Worm (Caenorhabditis elegans) whole organism, L2 larva: ENCODE results near the gene F36D3.16.
A peak's percentile ranks its signal among the peaks of the same experiment; 100 is the strongest.

ENCODE experiments used
- ceh-82 ChIP-seq: fragments of 150-350 bp; optimal IDR thresholded peaks from 2 replicates; lab custom pipeline; 2014; ENCODE audit warnings: missing biosample characterization, missing genetic modification characterization
- fos-1 ChIP-seq: fragments of 150-350 bp; optimal IDR thresholded peaks from 2 replicates; lab custom pipeline; 2014; ENCODE audit warnings: missing biosample characterization, missing genetic modification characterization
- lin-13 ChIP-seq: fragments of 150-350 bp; optimal IDR thresholded peaks from 2 replicates; lab custom pipeline; 2014; ENCODE audit warnings: missing biosample characterization, missing genetic modification reagents, missing genetic modification characterization
- mbf-1 ChIP-seq: sonication (generic microtip); optimal IDR thresholded peaks from 2 replicates; lab custom pipeline; 2017; ENCODE audit warnings: missing biosample characterization, missing genetic modification characterization
- mdl-1 ChIP-seq, 2 experiments: fragments of 150-350 bp in 1 of 2; sonication (generic microtip) in 1 of 2; optimal IDR thresholded peaks; 2 replicates each; lab custom pipeline; 2017; ENCODE audit warnings: missing biosample characterization in 2 of 2, missing genetic modification characterization in 2 of 2
- nhr-23 ChIP-seq: fragments of 150-350 bp; optimal IDR thresholded peaks from 2 replicates; lab custom pipeline; 2014; ENCODE audit warnings: missing biosample characterization, missing genetic modification reagents, missing genetic modification characterization
- nhr-237 ChIP-seq: fragments of 150-350 bp; optimal IDR thresholded peaks from 2 replicates; lab custom pipeline; 2014; ENCODE audit warnings: missing biosample characterization, missing genetic modification characterization
- nhr-25 ChIP-seq: fragments of 150-350 bp; sonication (generic microtip); optimal IDR thresholded peaks from 3 replicates; lab custom pipeline; 2014; ENCODE audit warnings: missing biosample characterization, missing genetic modification characterization
- sem-4 ChIP-seq: fragments of 150-350 bp; optimal IDR thresholded peaks from 2 replicates; lab custom pipeline; 2014; ENCODE audit warnings: missing biosample characterization, missing genetic modification reagents, missing genetic modification characterization
- snpc-4 ChIP-seq: fragments of 150-350 bp; optimal IDR thresholded peaks from 2 replicates; lab custom pipeline; 2014; ENCODE audit warnings: missing biosample characterization, missing genetic modification characterization
- unc-39 ChIP-seq: fragments of 150-350 bp; optimal IDR thresholded peaks from 2 replicates; lab custom pipeline; 2014; ENCODE audit warnings: missing biosample characterization, missing genetic modification characterization
- unc-62 ChIP-seq: fragments of 150-350 bp; optimal IDR thresholded peaks from 2 replicates; lab custom pipeline; 2014; ENCODE audit warnings: missing biosample characterization, missing genetic modification reagents, missing genetic modification characterization
- ztf-11 ChIP-seq: sonication (generic microtip); optimal IDR thresholded peaks from 2 replicates; lab custom pipeline; 2017; ENCODE audit warnings: missing biosample characterization, missing genetic modification characterization

DNA sequence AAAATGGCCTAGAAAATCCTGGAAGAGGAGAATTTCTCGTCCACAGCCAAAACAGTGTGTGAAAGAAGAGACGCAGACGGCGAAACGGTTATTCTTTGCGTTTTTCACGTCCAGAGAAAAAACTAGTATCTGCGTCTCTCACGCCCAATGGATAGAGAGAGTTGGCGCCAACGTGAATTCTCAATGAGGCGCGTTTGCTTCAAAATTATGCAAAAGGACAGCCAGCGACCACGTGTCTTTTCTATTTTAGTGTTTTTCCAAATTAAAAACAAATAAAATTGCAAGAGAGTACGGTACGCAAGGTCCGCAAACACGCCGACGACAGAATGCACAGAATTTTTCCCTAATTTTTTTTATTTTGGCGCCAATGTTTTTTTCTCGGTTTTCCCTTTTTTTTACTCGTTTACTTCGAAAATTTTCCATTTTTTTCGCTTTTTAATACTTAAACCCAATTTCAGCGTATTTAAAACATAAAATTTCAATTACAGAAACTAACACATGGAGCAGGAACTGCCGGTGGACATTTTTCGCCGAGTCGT lies 10.1 kb downstream of the F36D3.16 start, which contains the start of gene Y32B12B.2:
- TF ChIP-seq snpc-4 (tag; lab: Kevin White, UChicago) (no peak), nhr-237 (no peak), lin-13 (GFP tag; lab: Kevin White, UChicago) (no peak), unc-39 (tag; lab: Kevin White, UChicago) (no peak), fos-1 (tag; lab: Kevin White, UChicago) (no peak), mbf-1 (tag; lab: Kevin White, UChicago) (no peak), unc-62 (GFP tag; lab: Kevin White, UChicago) (no peak), ceh-82 (tag; lab: Kevin White, UChicago) (no peak), sem-4 (tag; lab: Kevin White, UChicago) (no peak), ztf-11 (no peak), nhr-25 (tag; lab: Kevin White, UChicago) (no peak), mdl-1 (tag; optimal IDR thresholded peaks at IDR 0.05; lab: Kevin White, UChicago) (peak in 1 of 2 experiments; percentile 36), nhr-23 (tag; lab: Kevin White, UChicago) (no peak)
